Fruit fly (Drosophila melanogaster) whole organism, embryonic: ENCODE measurements around the gene CG8907.

Source experiments
- CG10321 ChIP-seq: fragments of 200-800 bp; sonication (Bioruptor generic); IDR thresholded peaks from 2 replicates; pipeline ENCODE4 v1.3.6; 2022; ENCODE audit warnings: missing biosample characterization, missing genetic modification characterization
- CG10366 ChIP-seq: fragments of 200-800 bp; sonication (Bioruptor generic); IDR thresholded peaks from 2 replicates; pipeline ENCODE4 v1.3.6; 2022; ENCODE audit warnings: missing biosample characterization, missing genetic modification characterization
- CG11085 ChIP-seq: fragments of 200-800 bp; sonication (Bioruptor generic); IDR thresholded peaks from 2 replicates; pipeline ENCODE4 v1.3.6; 2022; ENCODE audit warnings: missing biosample characterization, missing genetic modification characterization
- CG11696 ChIP-seq: fragments of 200-800 bp; sonication (Bioruptor generic); IDR thresholded peaks from 2 replicates; pipeline ENCODE4 v1.3.6; 2022; ENCODE audit warnings: missing biosample characterization, missing genetic modification characterization
- CG12155 ChIP-seq: fragments of 200-800 bp; sonication (Bioruptor generic); optimal IDR thresholded peaks from 3 replicates; lab custom pipeline; 2016; ENCODE audit warnings: missing biosample characterization, missing genetic modification characterization
- CG13296 ChIP-seq: fragments of 200-800 bp; sonication (Bioruptor generic); optimal IDR thresholded peaks from 3 replicates; lab custom pipeline; 2018; ENCODE audit warnings: missing biosample characterization, mild to moderate bottlenecking, missing genetic modification characterization
- CG14710 ChIP-seq: fragments of 200-800 bp; sonication (Bioruptor generic); optimal IDR thresholded peaks from 3 replicates; lab custom pipeline; 2019; ENCODE audit warnings: missing biosample characterization, mild to moderate bottlenecking, missing genetic modification characterization, moderate library complexity
- CG15269 ChIP-seq: fragments of 200-800 bp; sonication (Bioruptor generic); optimal IDR thresholded peaks from 2 replicates; lab custom pipeline; 2018; ENCODE audit warnings: missing biosample characterization, mild to moderate bottlenecking, missing genetic modification characterization, moderate library complexity
- CG17186 ChIP-seq: fragments of 200-800 bp; sonication (Bioruptor generic); optimal IDR thresholded peaks from 3 replicates; lab custom pipeline; 2017; ENCODE audit warnings: missing biosample characterization, missing genetic modification reagents, missing genetic modification characterization
- CG1792 ChIP-seq: fragments of 200-800 bp; sonication (Bioruptor generic); optimal IDR thresholded peaks from 2 replicates; lab custom pipeline; 2016; ENCODE audit warnings: missing biosample characterization, missing genetic modification characterization
- CG18262 ChIP-seq: fragments of 200-800 bp; optimal IDR thresholded peaks from 3 replicates; lab custom pipeline; 2019; ENCODE audit warnings: missing biosample characterization, mild to moderate bottlenecking, missing genetic modification characterization, moderate library complexity
- CG18599 ChIP-seq: fragments of 200-800 bp; sonication (Bioruptor generic); optimal IDR thresholded peaks from 3 replicates; lab custom pipeline; 2017; ENCODE audit warnings: missing biosample characterization, missing genetic modification characterization, mild to moderate bottlenecking, moderate library complexity, missing genetic modification reagents
- CG2202 ChIP-seq: fragments of 200-800 bp; sonication (Bioruptor generic); optimal IDR thresholded peaks from 2 replicates; lab custom pipeline; 2018; ENCODE audit warnings: missing biosample characterization, mild to moderate bottlenecking, missing genetic modification characterization
- CG2678 ChIP-seq: fragments of 200-800 bp; sonication (Bioruptor generic); optimal IDR thresholded peaks from 3 replicates; lab custom pipeline; 2019; ENCODE audit warnings: missing biosample characterization, mild to moderate bottlenecking, missing genetic modification characterization, moderate library complexity
- CG2875 ChIP-seq: fragments of 200-800 bp; sonication (Bioruptor generic); optimal IDR thresholded peaks from 2 replicates; lab custom pipeline; 2017; ENCODE audit warnings: missing biosample characterization, mild to moderate bottlenecking, missing genetic modification characterization, missing genetic modification reagents
- CG34422 ChIP-seq: fragments of 200-800 bp; sonication (Bioruptor generic); IDR thresholded peaks from 3 replicates; pipeline ENCODE4 v1.3.6; 2022; ENCODE audit warnings: missing biosample characterization, missing genetic modification characterization
- CG3726 ChIP-seq: fragments of 200-800 bp; sonication (Bioruptor generic); IDR thresholded peaks from 3 replicates; pipeline ENCODE4, ENCODE4 v1.3.6; 2022; ENCODE audit warnings: missing biosample characterization, missing genetic modification characterization
- CG4360 ChIP-seq: fragments of 200-800 bp; sonication (Bioruptor generic); IDR thresholded peaks from 2 replicates; pipeline ENCODE4 v1.3.6; 2022; ENCODE audit warnings: missing biosample characterization, missing genetic modification characterization
- CG4707 ChIP-seq: fragments of 200-800 bp; sonication (Bioruptor generic); optimal IDR thresholded peaks from 2 replicates; lab custom pipeline; 2018; ENCODE audit warnings: missing biosample characterization, mild to moderate bottlenecking, missing genetic modification characterization, moderate library complexity
- CG4820 ChIP-seq: fragments of 200-800 bp; sonication (Bioruptor generic); optimal IDR thresholded peaks from 3 replicates; lab custom pipeline; 2016; ENCODE audit warnings: missing biosample characterization, missing genetic modification characterization
- CG4854 ChIP-seq: fragments of 200-800 bp; sonication (Bioruptor generic); optimal IDR thresholded peaks from 2 replicates; lab custom pipeline; 2016; ENCODE audit warnings: missing biosample characterization, missing genetic modification characterization, inconsistent platforms
- CG6813 ChIP-seq: fragments of 200-800 bp; sonication (Bioruptor generic); optimal IDR thresholded peaks from 2 replicates; lab custom pipeline; 2017; ENCODE audit warnings: missing biosample characterization, missing genetic modification characterization, mild to moderate bottlenecking, moderate library complexity, missing genetic modification reagents
- CG7745 ChIP-seq: fragments of 200-800 bp; sonication (Bioruptor generic); optimal IDR thresholded peaks from 2 replicates; lab custom pipeline; 2018; ENCODE audit warnings: missing biosample characterization, mild to moderate bottlenecking, missing genetic modification characterization, moderate library complexity
- CG7786 ChIP-seq: fragments of 200-800 bp; sonication (Bioruptor generic); optimal IDR thresholded peaks from 2 replicates; lab custom pipeline; 2016; ENCODE audit warnings: missing biosample characterization, missing genetic modification characterization
- CG8089 ChIP-seq: fragments of 200-800 bp; sonication (Bioruptor generic); optimal IDR thresholded peaks from 3 replicates; lab custom pipeline; 2016; ENCODE audit warnings: missing biosample characterization, missing genetic modification characterization
- CG9215 ChIP-seq: fragments of 200-800 bp; sonication (Bioruptor generic); IDR thresholded peaks from 2 replicates; pipeline ENCODE4 v1.3.6; 2022; ENCODE audit warnings: missing biosample characterization, missing genetic modification characterization
- CG9437 ChIP-seq: fragments of 200-800 bp; sonication (Bioruptor generic); optimal IDR thresholded peaks from 2 replicates; lab custom pipeline; 2018; ENCODE audit warnings: missing biosample characterization, mild to moderate bottlenecking, missing genetic modification characterization
- Chrac-16 ChIP-seq: fragments of 200-800 bp; sonication (Bioruptor generic); optimal IDR thresholded peaks from 3 replicates; lab custom pipeline; 2016; ENCODE audit warnings: missing biosample characterization, missing genetic modification characterization
- CrebB ChIP-seq: fragments of 200-800 bp; sonication (Bioruptor generic); optimal IDR thresholded peaks from 3 replicates; lab custom pipeline; 2018; ENCODE audit warnings: missing biosample characterization, mild to moderate bottlenecking, missing genetic modification characterization
- Dref ChIP-seq: fragments of 200-800 bp; sonication (Bioruptor generic); IDR thresholded peaks from 2 replicates; pipeline ENCODE4 v1.3.6; 2022; ENCODE audit warnings: missing biosample characterization, missing genetic modification characterization
- HHEX ChIP-seq: fragments of 200-800 bp; sonication (Bioruptor generic); optimal IDR thresholded peaks from 3 replicates; lab custom pipeline; 2017; ENCODE audit warnings: missing biosample characterization, mild to moderate bottlenecking, missing genetic modification characterization, missing genetic modification reagents
- MTF-1 ChIP-seq: fragments of 200-800 bp; sonication (Bioruptor generic); optimal IDR thresholded peaks from 2 replicates; lab custom pipeline; 2018; ENCODE audit warnings: missing biosample characterization, mild to moderate bottlenecking, missing genetic modification characterization, borderline replicate concordance
- Mes4 ChIP-seq: fragments of 200-800 bp; sonication (Bioruptor generic); optimal IDR thresholded peaks from 2 replicates; lab custom pipeline; 2016; ENCODE audit warnings: missing biosample characterization, missing genetic modification characterization
- btn ChIP-seq: fragments of 200-800 bp; sonication (Bioruptor generic); optimal IDR thresholded peaks from 2 replicates; lab custom pipeline; 2016; ENCODE audit warnings: missing biosample characterization, missing genetic modification characterization
- da ChIP-seq: fragments of 200-800 bp; sonication (Bioruptor generic); optimal IDR thresholded peaks from 2 replicates; lab custom pipeline; 2016; ENCODE audit warnings: missing biosample characterization, missing genetic modification characterization
- disco-r ChIP-seq: fragments of 200-800 bp; sonication (Bioruptor generic); optimal IDR thresholded peaks from 2 replicates; lab custom pipeline; 2016; ENCODE audit warnings: missing biosample characterization, missing genetic modification characterization
- dm ChIP-seq: fragments of 200-800 bp; sonication (Bioruptor generic); optimal IDR thresholded peaks from 3 replicates; lab custom pipeline; 2016; ENCODE audit warnings: missing biosample characterization, missing genetic modification characterization
- fd96Cb ChIP-seq: fragments of 200-800 bp; sonication (Bioruptor generic); optimal IDR thresholded peaks from 2 replicates; lab custom pipeline; 2018; ENCODE audit warnings: missing biosample characterization, mild to moderate bottlenecking, missing genetic modification characterization, moderate library complexity
- ftz-f1 ChIP-seq: fragments of 200-800 bp; sonication (Bioruptor generic); optimal IDR thresholded peaks from 2 replicates; lab custom pipeline; 2016; ENCODE audit warnings: missing biosample characterization, missing genetic modification characterization
- grau ChIP-seq: fragments of 200-800 bp; optimal IDR thresholded peaks from 3 replicates; lab custom pipeline; 2019; ENCODE audit warnings: missing biosample characterization, mild to moderate bottlenecking, missing genetic modification characterization, moderate library complexity
- gsb ChIP-seq: fragments of 200-800 bp; sonication (Bioruptor generic); IDR thresholded peaks from 2 replicates; pipeline ENCODE4 v1.3.6; 2022; ENCODE audit warnings: missing biosample characterization, missing genetic modification characterization
- jigr1 ChIP-seq: fragments of 200-800 bp; sonication (Bioruptor generic); IDR thresholded peaks from 3 replicates; pipeline ENCODE4 v1.3.6; 2022; ENCODE audit warnings: missing biosample characterization, missing genetic modification characterization
- pan ChIP-seq, 4 experiments: fragments of >200 bp in 3 of 4; fragments of 200-800 bp in 1 of 4; sonication (Bioruptor generic) in 1 of 4; optimal IDR thresholded peaks in 3 of 4; IDR thresholded peaks in 1 of 4; 2 replicates each; pipeline versions ENCODE4 v1.3.6 to Lab custom; 2017 to 2022; ENCODE audit warnings: missing biosample characterization in 2 of 4, missing genetic modification characterization in 2 of 4, mixed read lengths in 1 of 4
- sisA ChIP-seq: fragments of 200-800 bp; sonication (Bioruptor generic); IDR thresholded peaks from 2 replicates; pipeline ENCODE4 v1.3.6; 2022; ENCODE audit warnings: missing biosample characterization, missing genetic modification characterization
- stc ChIP-seq: fragments of 200-800 bp; sonication (Bioruptor generic); IDR thresholded peaks from 2 replicates; pipeline ENCODE4 v1.3.6; 2022; ENCODE audit warnings: missing biosample characterization, missing genetic modification characterization
- stwl ChIP-seq: fragments of 200-800 bp; sonication (Bioruptor generic); optimal IDR thresholded peaks from 3 replicates; lab custom pipeline; 2018; ENCODE audit warnings: missing biosample characterization, mild to moderate bottlenecking, missing genetic modification characterization, moderate library complexity
- tll ChIP-seq, 2 experiments: fragments of 200-800 bp in 1 of 2; fragments of >200 bp in 1 of 2; sonication (Bioruptor generic) in 1 of 2; optimal IDR thresholded peaks; 2 replicates each; lab custom pipeline; 2017 to 2019; ENCODE audit warnings: missing biosample characterization in 2 of 2, missing genetic modification characterization in 2 of 2, mild to moderate bottlenecking in 1 of 2, moderate library complexity in 1 of 2
- usp ChIP-seq: fragments of >200 bp; optimal IDR thresholded peaks from 2 replicates; lab custom pipeline; 2017; ENCODE audit warnings: missing biosample characterization, missing genetic modification characterization
- zfh2 ChIP-seq: fragments of 200-800 bp; sonication (Bioruptor generic); optimal IDR thresholded peaks from 2 replicates; lab custom pipeline; 2016; ENCODE audit warnings: missing biosample characterization, missing genetic modification characterization

CG8907 gene

DNA sequence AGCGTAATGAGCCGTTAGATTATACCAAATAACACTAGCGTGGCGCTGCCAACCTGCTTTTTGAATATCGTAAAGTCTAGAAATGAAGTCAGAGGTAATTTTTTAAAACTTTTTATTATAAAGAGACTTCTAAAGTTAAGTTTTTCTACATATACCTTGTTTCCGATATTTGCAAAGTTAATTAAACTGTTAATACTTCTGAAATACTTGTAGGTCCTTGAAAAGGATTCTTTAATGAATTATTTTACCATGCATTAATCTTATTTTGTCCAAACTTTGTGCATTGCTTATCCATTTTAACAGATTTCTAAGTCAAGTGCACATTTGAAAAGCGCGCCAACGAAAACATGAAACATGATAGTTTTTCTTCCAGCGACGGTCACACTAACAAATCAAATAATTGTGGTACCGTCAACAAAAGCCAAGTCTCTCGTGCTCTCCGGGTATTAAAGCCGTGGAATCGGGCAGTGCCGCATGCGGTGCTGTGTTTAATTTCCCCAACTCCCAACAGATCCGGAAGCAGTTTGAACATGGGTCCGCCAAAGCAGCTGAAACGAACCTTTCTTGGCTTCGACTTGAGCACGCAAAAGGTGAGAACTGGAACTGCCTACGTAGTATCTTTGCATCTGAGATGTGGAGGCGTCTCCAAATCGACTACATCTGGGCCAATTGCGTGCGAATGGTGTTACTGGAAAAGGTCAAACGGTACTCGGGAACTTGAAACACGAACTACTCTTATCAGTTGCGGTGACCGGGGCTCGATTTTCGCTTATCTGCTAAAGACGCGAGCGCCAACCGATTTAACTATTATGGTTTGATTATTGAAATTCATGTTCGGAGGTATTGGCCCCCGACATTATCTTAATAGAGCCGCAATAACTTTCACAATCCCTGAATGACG, 11.8 kb upstream of the CG8907 start, which contains the start of the genes EMC2A and CG3534 (continued):
- TF ChIP-seq CG9215 (GFP tag; lab: Robert Waterston, UW): 0 out of 2 replicates have a peak, but pooled peaks have one; percentile 20
- peak in 1 of 2 experiments; percentile 34 for TF ChIP-seq tll (GFP tag; optimal IDR thresholded peaks at IDR 0.05; lab: Kevin White, UChicago)
- no peak for TF ChIP-seq disco-r (GFP tag; lab: Kevin White, UChicago)
- no peak for TF ChIP-seq grau (tag; lab: Kevin White, UChicago)
- no peak for TF ChIP-seq da (GFP tag; lab: Kevin White, UChicago)
- TF ChIP-seq CG2875 (GFP tag; lab: Kevin White, UChicago): no peak
- TF ChIP-seq CG2678 (tag; lab: Kevin White, UChicago): peak; percentile 53
- no peak for TF ChIP-seq dm (GFP tag; lab: Kevin White, UChicago)
- no peak for TF ChIP-seq CG12155 (GFP tag; lab: Kevin White, UChicago)
- no peak for TF ChIP-seq CG4820 (GFP tag; lab: Kevin White, UChicago)
- TF ChIP-seq CG11085: no peak
- TF ChIP-seq MTF-1 (GFP tag; lab: Kevin White, UChicago): no peak
- TF ChIP-seq jigr1 (GFP tag; lab: Robert Waterston, UW): no peak
- no peak for TF ChIP-seq CrebB
- TF ChIP-seq stwl: peak; percentile 76
- no peak for TF ChIP-seq zfh2 (GFP tag; lab: Kevin White, UChicago)
- TF ChIP-seq CG18599 (GFP tag; lab: Kevin White, UChicago): no peak
- no peak for TF ChIP-seq CG4854 (GFP tag; lab: Kevin White, UChicago)
- TF ChIP-seq gsb (GFP tag; lab: Robert Waterston, UW): no peak
- TF ChIP-seq stc: no peak
- TF ChIP-seq Mes4: no peak
- peak; percentile 49 for TF ChIP-seq CG14710 (tag; lab: Kevin White, UChicago)
- TF ChIP-seq CG1792: no peak
- no peak for TF ChIP-seq CG11696 (GFP tag; lab: Robert Waterston, UW)
- no peak for TF ChIP-seq CG9437 (GFP tag; lab: Kevin White, UChicago)
- no peak for TF ChIP-seq CG34422 (GFP tag; lab: Robert Waterston, UW)
- no peak for TF ChIP-seq CG2202 (tag; lab: Kevin White, UChicago)
- no peak for TF ChIP-seq CG4707 (GFP tag; lab: Kevin White, UChicago)
- no peak for TF ChIP-seq CG10366 (GFP tag; lab: Robert Waterston, UW)
- TF ChIP-seq sisA: no peak
- TF ChIP-seq pan (optimal IDR thresholded peaks at IDR 0.05; lab: Kevin White, UChicago): no peak
- TF ChIP-seq pan (GFP tag; optimal IDR thresholded peaks at IDR 0.05 in 1 of 2, IDR thresholded peaks at IDR 0.05 in 1 of 2): no peak
- TF ChIP-seq CG17186 (GFP tag; lab: Kevin White, UChicago): no peak
- TF ChIP-seq CG4360 (GFP tag; lab: Robert Waterston, UW): no peak
- TF ChIP-seq CG3726 (GFP tag; lab: Robert Waterston, UW): no peak
- no peak for TF ChIP-seq CG13296 (GFP tag; lab: Kevin White, UChicago)
- peak; percentile 49 for TF ChIP-seq CG18262 (tag; lab: Kevin White, UChicago)
- TF ChIP-seq CG7786 (GFP tag; lab: Kevin White, UChicago): no peak
- no peak for TF ChIP-seq ftz-f1 (GFP tag; lab: Kevin White, UChicago)
- no peak for TF ChIP-seq btn (GFP tag; lab: Kevin White, UChicago)
- no peak for TF ChIP-seq usp (GFP tag; lab: Kevin White, UChicago)
- no peak for TF ChIP-seq Chrac-16
- no peak for TF ChIP-seq fd96Cb (tag; lab: Kevin White, UChicago)
- TF ChIP-seq Dref (GFP tag; lab: Robert Waterston, UW): no peak
- no peak for TF ChIP-seq CG15269 (tag; lab: Kevin White, UChicago)
- TF ChIP-seq CG8089: no peak
- no peak for TF ChIP-seq CG10321
- no peak for TF ChIP-seq CG7745
- TF ChIP-seq HHEX (GFP tag; lab: Kevin White, UChicago): no peak
- TF ChIP-seq CG6813 (GFP tag; lab: Kevin White, UChicago): no peak
